Worm (Caenorhabditis elegans) whole organism, L3 larva: ENCODE data around the gene C06C6.9.

Experiments
- ZK546.5 ChIP-seq: sonication (generic microtip); optimal IDR thresholded peaks from 2 replicates; lab custom pipeline; 2017; ENCODE audit warnings: missing biosample characterization, missing genetic modification characterization
- aly-2 ChIP-seq: fragments of 150-350 bp; optimal IDR thresholded peaks from 2 replicates; lab custom pipeline; 2014; ENCODE audit warnings: missing biosample characterization, missing genetic modification characterization
- ama-1 ChIP-seq: fragments of 150-350 bp; optimal IDR thresholded peaks from 2 replicates; lab custom pipeline; 2018
- ceh-28 ChIP-seq: fragments of 150-350 bp; optimal IDR thresholded peaks from 2 replicates; lab custom pipeline; 2014; ENCODE audit warnings: missing biosample characterization, missing genetic modification reagents, missing genetic modification characterization
- ceh-82 ChIP-seq: fragments of 150-350 bp; optimal IDR thresholded peaks from 2 replicates; lab custom pipeline; 2014; ENCODE audit warnings: missing biosample characterization, missing genetic modification characterization
- egl-27 ChIP-seq: sonication (generic microtip); optimal IDR thresholded peaks from 4 replicates; lab custom pipeline; 2017; ENCODE audit warnings: missing biosample characterization, missing genetic modification reagents, missing genetic modification characterization
- egl-5 ChIP-seq: fragments of 150-350 bp; optimal IDR thresholded peaks from 2 replicates; lab custom pipeline; 2017; ENCODE audit warnings: missing biosample characterization, missing genetic modification reagents, missing genetic modification characterization, inconsistent platforms
- elt-2 ChIP-seq: sonication (generic microtip); optimal IDR thresholded peaks from 2 replicates; lab custom pipeline; 2016; ENCODE audit warnings: missing genetic modification reagents, mild to moderate bottlenecking, missing genetic modification characterization, missing compliant biosample characterization
- elt-3 ChIP-seq, 3 experiments: fragments of 150-350 bp in 1 of 3; sonication (generic microtip) in 2 of 3; optimal IDR thresholded peaks; 2 replicates in 2 of 3; 4 replicates in 1 of 3; lab custom pipeline; 2014 to 2017; ENCODE audit warnings: missing biosample characterization in 3 of 3, missing genetic modification characterization in 3 of 3
- fkh-10 ChIP-seq: sonication (generic microtip); optimal IDR thresholded peaks from 2 replicates; lab custom pipeline; 2017; ENCODE audit warnings: missing biosample characterization, missing genetic modification reagents, missing genetic modification characterization
- fkh-2 ChIP-seq: fragments of 150-350 bp; optimal IDR thresholded peaks from 2 replicates; lab custom pipeline; 2014; ENCODE audit warnings: missing biosample characterization, missing genetic modification reagents, missing genetic modification characterization
- fos-1 ChIP-seq: fragments of 150-350 bp; optimal IDR thresholded peaks from 2 replicates; lab custom pipeline; 2014; ENCODE audit warnings: missing biosample characterization, missing genetic modification characterization
- jun-1 ChIP-seq: fragments of 150-350 bp; optimal IDR thresholded peaks from 2 replicates; lab custom pipeline; 2014; ENCODE audit warnings: missing biosample characterization, missing genetic modification reagents, missing genetic modification characterization
- lin-15B ChIP-seq: fragments of 150-350 bp; optimal IDR thresholded peaks from 2 replicates; lab custom pipeline; 2014; ENCODE audit warnings: missing biosample characterization, missing genetic modification characterization
- lin-39 ChIP-seq: fragments of 150-350 bp; optimal IDR thresholded peaks from 2 replicates; lab custom pipeline; 2018; ENCODE audit warnings: missing biosample characterization, missing genetic modification reagents, missing genetic modification characterization
- lsy-12 ChIP-seq: sonication (generic microtip); optimal IDR thresholded peaks from 2 replicates; lab custom pipeline; 2016; ENCODE audit warnings: mild to moderate bottlenecking, missing genetic modification characterization, missing compliant biosample characterization
- mml-1 ChIP-seq: fragments of 150-350 bp; sonication (generic microtip); optimal IDR thresholded peaks from 3 replicates; lab custom pipeline; 2014; ENCODE audit warnings: missing biosample characterization, missing genetic modification characterization
- nfya-1 ChIP-seq: sonication (generic microtip); optimal IDR thresholded peaks from 2 replicates; lab custom pipeline; 2017; ENCODE audit warnings: missing genetic modification characterization, mild to moderate bottlenecking, missing compliant biosample characterization, antibody characterized with exemption, moderate library complexity; ENCODE audit not compliant: insufficient read depth
- nhr-11 ChIP-seq: fragments of 150-350 bp; optimal IDR thresholded peaks from 2 replicates; lab custom pipeline; 2014; ENCODE audit warnings: missing biosample characterization, missing genetic modification characterization
- nhr-12 ChIP-seq: fragments of 150-350 bp; optimal IDR thresholded peaks from 2 replicates; lab custom pipeline; 2014; ENCODE audit warnings: missing biosample characterization, missing genetic modification characterization
- nhr-23 ChIP-seq: fragments of 150-350 bp; optimal IDR thresholded peaks from 2 replicates; lab custom pipeline; 2014; ENCODE audit warnings: missing biosample characterization, missing genetic modification reagents, missing genetic modification characterization
- nhr-237 ChIP-seq: fragments of 150-350 bp; optimal IDR thresholded peaks from 2 replicates; lab custom pipeline; 2014; ENCODE audit warnings: missing biosample characterization, missing genetic modification characterization
- nhr-28 ChIP-seq: fragments of 150-350 bp; optimal IDR thresholded peaks from 2 replicates; lab custom pipeline; 2014; ENCODE audit warnings: missing biosample characterization, missing genetic modification characterization
- nhr-43 ChIP-seq: sonication (generic microtip); optimal IDR thresholded peaks from 2 replicates; lab custom pipeline; 2016; ENCODE audit warnings: mild to moderate bottlenecking, missing genetic modification characterization, missing compliant biosample characterization; ENCODE audit not compliant: poor library complexity, severe bottlenecking
- nhr-76 ChIP-seq: fragments of 150-350 bp; sonication (generic microtip); optimal IDR thresholded peaks from 5 replicates; lab custom pipeline; 2014; ENCODE audit warnings: missing biosample characterization, missing genetic modification characterization
- skn-1 ChIP-seq: fragments of 150-350 bp; optimal IDR thresholded peaks from 2 replicates; lab custom pipeline; 2014; ENCODE audit warnings: missing biosample characterization, missing genetic modification characterization
- snpc-4 ChIP-seq: fragments of 150-350 bp; optimal IDR thresholded peaks from 2 replicates; lab custom pipeline; 2014; ENCODE audit warnings: missing biosample characterization, missing genetic modification characterization
- tbx-2 ChIP-seq: sonication (generic microtip); optimal IDR thresholded peaks from 2 replicates; lab custom pipeline; 2016; ENCODE audit warnings: mild to moderate bottlenecking, missing genetic modification characterization, missing compliant biosample characterization
- unc-62 ChIP-seq: fragments of 150-350 bp; sonication (generic microtip); optimal IDR thresholded peaks from 4 replicates; lab custom pipeline; 2014; ENCODE audit warnings: missing biosample characterization, missing genetic modification reagents, missing genetic modification characterization
- zag-1 ChIP-seq: fragments of 150-350 bp; optimal IDR thresholded peaks from 2 replicates; lab custom pipeline; 2014; ENCODE audit warnings: missing biosample characterization, missing genetic modification characterization
- ztf-11 ChIP-seq: fragments of 150-350 bp; optimal IDR thresholded peaks from 2 replicates; lab custom pipeline; 2014; ENCODE audit warnings: missing biosample characterization, missing genetic modification characterization
- ztf-4 ChIP-seq: fragments of 150-350 bp; optimal IDR thresholded peaks from 2 replicates; lab custom pipeline; 2014; ENCODE audit warnings: missing biosample characterization, missing genetic modification characterization

Gene C06C6.9

ce11 chrV:15969653-15970052 lies 26.9 kb downstream of the C06C6.9 start, which contains the start of gene F36G9.7:
F36G9.7 (minus strand) TSS chrV:15969753.
- TF ChIP-seq ZK546.5 (tag; lab: Kevin White, UChicago) (no peak), egl-5 (tag; lab: Kevin White, UChicago) (no peak), nhr-11 (no peak), ceh-82 (no peak), fkh-2 (tag; lab: Kevin White, UChicago) (no peak), unc-62 (no peak), zag-1 (tag; lab: Kevin White, UChicago) (no peak), nhr-76 (tag; lab: Kevin White, UChicago) (no peak), nhr-23 (tag; lab: Kevin White, UChicago) (no peak), elt-3 (tag; optimal IDR thresholded peaks at IDR 0.05; lab: Kevin White, UChicago) (no peak), ama-1 (lab: Kevin White, UChicago) (no peak), aly-2 (no peak), jun-1 (tag; lab: Kevin White, UChicago) (no peak), tbx-2 (no peak), fos-1 (tag; lab: Kevin White, UChicago) (no peak)

- TF ChIP-seq jun-1 (tag; lab: Kevin White, UChicago) (no peak), unc-62 (no peak), tbx-2 (no peak), fkh-2 (tag; lab: Kevin White, UChicago) (no peak), ztf-4 (tag; lab: Kevin White, UChicago) (no peak), snpc-4 (tag; lab: Kevin White, UChicago) (no peak), nhr-12 (tag; lab: Kevin White, UChicago) (no peak), nhr-28 (tag; lab: Kevin White, UChicago) (no peak), fos-1 (tag; lab: Kevin White, UChicago) (no peak), lin-15B (tag; lab: Kevin White, UChicago) (no peak), lsy-12 (tag; lab: Kevin White, UChicago) (no peak), nhr-43 (tag; lab: Kevin White, UChicago) (no peak), skn-1 (tag; lab: Kevin White, UChicago) (no peak), lin-39 (no peak), ZK546.5 (tag; lab: Kevin White, UChicago) (no peak), egl-5 (tag; lab: Kevin White, UChicago) (no peak), nhr-76 (tag; lab: Kevin White, UChicago) (no peak)
- TF ChIP-seq, all 47 proteins: peak for 0
These were observed 29.0 kb downstream of the C06C6.9 start, which contains the start of gene sri-1 for ce11 chrV:15967542-15967941. sri-1 (minus strand) TSS chrV:15967642.

DNA sequence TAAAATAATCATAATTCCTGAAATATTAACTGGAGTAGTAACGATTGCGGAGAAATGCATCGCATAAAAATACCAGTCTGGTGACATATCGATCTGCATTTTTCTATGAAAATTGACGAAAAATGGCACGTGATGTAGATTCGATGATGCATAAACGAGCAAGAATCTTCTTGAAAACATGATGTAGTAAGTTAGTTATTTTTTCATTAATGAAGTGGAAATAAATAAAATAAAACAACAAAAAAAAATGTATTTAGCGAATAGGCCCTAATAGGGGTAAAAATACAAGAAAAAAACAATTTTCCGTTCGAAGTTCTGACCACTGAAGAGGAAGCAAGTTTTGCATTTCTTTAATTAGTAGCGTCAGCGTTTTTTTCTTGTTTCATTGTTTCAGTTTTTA lies 31.4 kb downstream of the C06C6.9 start, which contains the start of gene sri-2:
TSS of gene sri-2 (minus strand) at position 101 of the 400 bp plus-strand sequence.
- TF ChIP-seq nhr-23 (tag; lab: Kevin White, UChicago), result no peak
- TF ChIP-seq aly-2, result no peak
- no peak for TF ChIP-seq fkh-2 (tag; lab: Kevin White, UChicago)
- TF ChIP-seq ztf-4 (tag; lab: Kevin White, UChicago), result no peak

DNA sequence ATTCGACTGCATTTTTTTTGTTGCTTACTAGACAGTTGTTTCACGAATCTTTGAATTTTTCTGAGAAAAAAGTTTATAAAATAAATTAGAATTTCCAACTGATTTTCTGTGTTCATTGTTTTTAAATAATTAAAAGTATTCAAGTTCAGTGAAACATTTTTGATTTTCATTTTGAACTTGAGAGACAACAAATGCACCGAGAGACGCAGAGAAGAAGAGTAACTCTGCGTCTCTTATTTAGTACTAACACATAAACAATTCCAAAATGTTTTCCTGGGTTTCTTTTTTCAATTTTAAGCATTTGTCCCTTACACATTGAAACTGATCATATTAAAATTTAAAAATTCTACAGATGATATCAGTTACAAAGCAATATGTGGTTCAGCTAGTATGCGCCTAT lies 37.1 kb downstream of the C06C6.9 start:
- no peak for TF ChIP-seq snpc-4 (tag; lab: Kevin White, UChicago)
- TF ChIP-seq fkh-2 (tag; lab: Kevin White, UChicago), result no peak
- no peak for TF ChIP-seq ZK546.5 (tag; lab: Kevin White, UChicago)
- TF ChIP-seq fkh-10, result no peak
- no peak for TF ChIP-seq lin-15B (tag; lab: Kevin White, UChicago)
- TF ChIP-seq nhr-76 (tag; lab: Kevin White, UChicago), result no peak
- no peak for TF ChIP-seq nfya-1
- no peak for TF ChIP-seq elt-2 (tag; lab: Kevin White, UChicago)
- no peak for TF ChIP-seq nhr-43 (tag; lab: Kevin White, UChicago)
- TF ChIP-seq nhr-11, result no peak
- TF ChIP-seq egl-27 (tag; lab: Kevin White, UChicago), result no peak

- TF ChIP-seq ztf-11 (tag; lab: Kevin White, UChicago) (no peak), nhr-11 (no peak), nhr-237 (no peak), fos-1 (tag; lab: Kevin White, UChicago) (no peak), mml-1 (tag; lab: Kevin White, UChicago) (no peak), unc-62 (no peak), ceh-28 (tag; lab: Kevin White, UChicago) (no peak), nhr-43 (tag; lab: Kevin White, UChicago) (no peak), fkh-10 (no peak), egl-27 (tag; lab: Kevin White, UChicago) (no peak), elt-3 (tag; optimal IDR thresholded peaks at IDR 0.05; lab: Kevin White, UChicago) (no peak)
These were observed 39.5 kb downstream of the C06C6.9 start, which contains the start of gene F36G9.3 for ce11 chrV:15957098-15957497. F36G9.3 (plus strand) TSS chrV:15957398.
